Fruit fly (Drosophila melanogaster): ENCODE measurements around the gene CG12541.

Gene CG12541

dm6 chrX:6990105-6990504 lies 75.7 kb downstream of the CG12541 start (continued):
- TF ChIP-seq CG6683 (GFP tag; optimal IDR thresholded peaks at IDR 0.05): no peak
- TF ChIP-seq CG14014 (GFP tag; IDR thresholded peaks at IDR 0.05): no peak
- TF ChIP-seq Atf-2 (GFP tag; optimal IDR thresholded peaks at IDR 0.05): no peak
- no peak for TF ChIP-seq HLH3B (GFP tag; IDR thresholded peaks at IDR 0.05)
- TF ChIP-seq Fer1 (GFP tag; optimal IDR thresholded peaks at IDR 0.05): no peak
- no peak for TF ChIP-seq ro (GFP tag; IDR thresholded peaks at IDR 0.05)
- TF ChIP-seq Dip2 (GFP tag; IDR thresholded peaks at IDR 0.05): no peak
- TF ChIP-seq stc (GFP tag; IDR thresholded peaks at IDR 0.05): no peak
- no peak for TF ChIP-seq mam (GFP tag; optimal IDR thresholded peaks at IDR 0.05)
- no peak for TF ChIP-seq Hr3 (GFP tag; optimal IDR thresholded peaks at IDR 0.05)
- no peak for TF ChIP-seq Opbp (GFP tag; IDR thresholded peaks at IDR 0.05; ENCODE audit: partially characterized antibody)
- TF ChIP-seq Scr (GFP tag; IDR thresholded peaks at IDR 0.05; ENCODE audit: partially characterized antibody): no peak
- TF ChIP-seq Bteb2 (GFP tag; optimal IDR thresholded peaks at IDR 0.05): no peak

- no peak for TF ChIP-seq ato (GFP tag; IDR thresholded peaks at IDR 0.05; ENCODE audit: partially characterized antibody)
- TF ChIP-seq ase (GFP tag; IDR thresholded peaks at IDR 0.05): no peak
- peak; percentile 62 for TF ChIP-seq yki (optimal IDR thresholded peaks at IDR 0.05)
- no peak for TF ChIP-seq Hr39 (optimal IDR thresholded peaks at IDR 0.05)
- TF ChIP-seq z (GFP tag; IDR thresholded peaks at IDR 0.05): peak; percentile 79
- peak; percentile 26 for TF ChIP-seq psq (GFP tag; optimal IDR thresholded peaks at IDR 0.05)
- TF ChIP-seq sd (tag; optimal IDR thresholded peaks at IDR 0.05): peak; percentile 53
- peak in 1 of 2 experiments; percentile 13 for TF ChIP-seq tll (GFP tag; optimal IDR thresholded peaks at IDR 0.05)
- peak; percentile 55 for TF ChIP-seq Kr (GFP tag; optimal IDR thresholded peaks at IDR 0.05)
- TF ChIP-seq pros (GFP tag; optimal IDR thresholded peaks at IDR 0.05): peak; percentile 98
- TF ChIP-seq D (optimal IDR thresholded peaks at IDR 0.05): peak; percentile 64
- TF ChIP-seq D (GFP tag; optimal IDR thresholded peaks at IDR 0.05): peak; percentile 29
- peak in 1 of 3 experiments; percentile 18 for TF ChIP-seq Stat92E (GFP tag; optimal IDR thresholded peaks at IDR 0.05)
- TF ChIP-seq wek (GFP tag; optimal IDR thresholded peaks at IDR 0.05): no peak
- TF ChIP-seq nerfin-1 (tag; optimal IDR thresholded peaks at IDR 0.05): peak; percentile 94
- peak; percentile 10 for TF ChIP-seq CG3163 (GFP tag; optimal IDR thresholded peaks at IDR 0.05)
- TF ChIP-seq CG15479 (GFP tag; optimal IDR thresholded peaks at IDR 0.05): peak; percentile 32
- peak; percentile 39 for TF ChIP-seq zen (tag; optimal IDR thresholded peaks at IDR 0.05)
- peak; percentile 0 for TF ChIP-seq CG8924 (tag; optimal IDR thresholded peaks at IDR 0.05)
- no peak for TF ChIP-seq CkIIα-i1 (GFP tag; IDR thresholded peaks at IDR 0.05)
- TF ChIP-seq CG17385 (GFP tag; optimal IDR thresholded peaks at IDR 0.05): peak; percentile 18
- TF ChIP-seq kay (GFP tag; optimal IDR thresholded peaks at IDR 0.05): no peak
- peak; percentile 89 for TF ChIP-seq pfk (GFP tag; optimal IDR thresholded peaks at IDR 0.05)
- TF ChIP-seq CG34224 (GFP tag; IDR thresholded peaks at IDR 0.05; ENCODE audit: partially characterized antibody): 0 out of 3 replicates have a peak, but pooled peaks have one; percentile 27
- TF ChIP-seq seq (GFP tag; IDR thresholded peaks at IDR 0.05): 0 out of 2 replicates have a peak, but pooled peaks have one; percentile 43
- peak; percentile 72 to 90 for TF ChIP-seq Trl (optimal IDR thresholded peaks at IDR 0.05)
- no peak for TF ChIP-seq Trl (GFP tag; optimal IDR thresholded peaks at IDR 0.05)
- TF ChIP-seq kni (GFP tag; optimal IDR thresholded peaks at IDR 0.05): peak; percentile 60
- no peak for TF ChIP-seq Rfx (GFP tag; IDR thresholded peaks at IDR 0.05)
- peak; percentile 99 for TF ChIP-seq twi (tag; optimal IDR thresholded peaks at IDR 0.05)
- TF ChIP-seq ken (GFP tag; IDR thresholded peaks at IDR 0.05): no peak
- no peak for TF ChIP-seq Atf-2 (GFP tag; optimal IDR thresholded peaks at IDR 0.05)
- TF ChIP-seq HmgZ (tag; optimal IDR thresholded peaks at IDR 0.05): no peak
- no peak for TF ChIP-seq caup (GFP tag; optimal IDR thresholded peaks at IDR 0.05; ENCODE audit: severe bottlenecking)
- no peak for TF ChIP-seq YL-1 (GFP tag; optimal IDR thresholded peaks at IDR 0.05)
- TF ChIP-seq btn (GFP tag; optimal IDR thresholded peaks at IDR 0.05): no peak
- no peak for TF ChIP-seq CG11560 (tag; IDR thresholded peaks at IDR 0.05)
- TF ChIP-seq Dbx (GFP tag; IDR thresholded peaks at IDR 0.05): no peak
These were observed 77.1 kb downstream of the CG12541 start for dm6 chrX:6988632-6989338.

All from whole organism, embryonic.